Worm (Caenorhabditis elegans) whole organism, late embryonic: ENCODE data around the gene H38K22.6.

ENCODE experiments used
- ama-1 ChIP-seq: fragments of 150-350 bp; optimal IDR thresholded peaks from 2 replicates; lab custom pipeline; 2014
- ceh-45 ChIP-seq: fragments of 200-800 bp; sonication (Bioruptor generic); IDR thresholded peaks from 2 replicates; pipeline ENCODE4 v1.3.6; 2022; ENCODE audit warnings: missing genetic modification reagents, missing genetic modification characterization, missing compliant biosample characterization
- fkh-10 ChIP-seq: fragments of 150-350 bp; optimal IDR thresholded peaks from 2 replicates; lab custom pipeline; 2014; ENCODE audit warnings: missing biosample characterization, missing genetic modification reagents, missing genetic modification characterization
- gmeb-2 ChIP-seq: sonication (generic microtip); optimal IDR thresholded peaks from 2 replicates; lab custom pipeline; 2016; ENCODE audit warnings: missing genetic modification characterization, inconsistent platforms, missing compliant biosample characterization
- pax-1 ChIP-seq: fragments of 150-350 bp; optimal IDR thresholded peaks from 2 replicates; lab custom pipeline; 2014; ENCODE audit warnings: missing biosample characterization, missing genetic modification characterization
- pqm-1 ChIP-seq: sonication (generic microtip); optimal IDR thresholded peaks from 2 replicates; lab custom pipeline; 2016; ENCODE audit warnings: missing genetic modification characterization, missing compliant biosample characterization
- sdc-2 ChIP-seq: sonication (generic microtip); optimal IDR thresholded peaks from 2 replicates; lab custom pipeline; 2016; ENCODE audit warnings: missing genotype, missing genetic modification characterization, missing compliant biosample characterization

DNA sequence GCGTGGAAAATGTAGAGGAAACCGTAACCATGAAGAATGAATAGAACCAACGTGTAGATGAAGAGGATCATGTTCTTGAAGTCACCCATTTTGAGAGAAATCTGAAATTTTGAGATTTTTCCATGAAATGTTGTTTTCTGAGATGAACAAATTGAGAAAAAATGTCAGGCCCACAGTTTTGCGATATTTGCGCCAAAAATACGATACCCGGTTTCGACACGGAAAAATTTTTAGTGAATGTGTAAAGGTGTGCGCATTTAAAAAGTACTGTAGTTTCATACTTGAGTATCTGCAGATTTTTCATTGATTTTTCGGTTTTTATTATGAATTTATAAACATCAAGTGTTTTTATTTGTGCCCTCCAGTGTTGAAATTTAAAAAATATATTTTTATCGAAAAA lies 17.9 kb upstream of the H38K22.6 start, which contains the start of gene R10E4.9:
- no peak for TF ChIP-seq fkh-10
- no peak for TF ChIP-seq ama-1 (lab: Kevin White, UChicago)
- no peak for TF ChIP-seq pqm-1 (tag; lab: Kevin White, UChicago)
- no peak for TF ChIP-seq pax-1 (tag; lab: Kevin White, UChicago)
- TF ChIP-seq gmeb-2 (tag; lab: Kevin White, UChicago) = no peak
- no peak for TF ChIP-seq ceh-45
- TF ChIP-seq sdc-2 (tag; lab: Kevin White, UChicago) = no peak
